Worm (Caenorhabditis elegans) whole organism, L4 larva: ENCODE measurements around the gene srlf-10.

Experiments
- fos-1 ChIP-seq: fragments of 150-350 bp; optimal IDR thresholded peaks from 2 replicates; lab custom pipeline; 2014; ENCODE audit warnings: missing biosample characterization, missing genetic modification characterization
- zip-11 ChIP-seq: fragments of 200-800 bp; sonication (Bioruptor generic); IDR thresholded peaks from 2 replicates; pipeline ENCODE4 v1.3.6; 2022; ENCODE audit warnings: missing genetic modification characterization, missing compliant biosample characterization

- TF ChIP-seq zip-11 = no peak
- TF ChIP-seq fos-1 (tag; lab: Kevin White, UChicago) = no peak
Observed at ce11 chrIII:13377249-13377648, 24.8 kb upstream of the srlf-10 start.
